Worm (Caenorhabditis elegans) whole organism, mixed stage, embryonic: ENCODE results near the gene F22H10.2.

ENCODE experiments used
- bed-3 ChIP-seq: fragments of 200-800 bp; sonication (Bioruptor generic); optimal IDR thresholded peaks from 3 replicates; lab custom pipeline; 2018; ENCODE audit warnings: mild to moderate bottlenecking, missing genetic modification characterization, moderate library complexity, missing compliant biosample characterization
- blmp-1 ChIP-seq: fragments of 150-350 bp; optimal IDR thresholded peaks from 2 replicates; lab custom pipeline; 2014; ENCODE audit warnings: missing biosample characterization, missing genetic modification characterization
- ceh-43 ChIP-seq: fragments of 200-800 bp; sonication (Bioruptor generic); optimal IDR thresholded peaks from 2 replicates; lab custom pipeline; 2018; ENCODE audit warnings: mild to moderate bottlenecking, missing genetic modification characterization, moderate library complexity, missing compliant biosample characterization
- cnd-1 ChIP-seq: fragments of 200-800 bp; sonication (Bioruptor generic); optimal IDR thresholded peaks from 2 replicates; lab custom pipeline; 2018; ENCODE audit warnings: mild to moderate bottlenecking, missing genetic modification characterization, missing compliant biosample characterization
- lsy-2 ChIP-seq: fragments of 150-350 bp; optimal IDR thresholded peaks from 2 replicates; lab custom pipeline; 2014; ENCODE audit warnings: missing biosample characterization, missing genetic modification characterization
- nhr-12 ChIP-seq: fragments of 150-350 bp; optimal IDR thresholded peaks from 2 replicates; lab custom pipeline; 2014; ENCODE audit warnings: missing biosample characterization, missing genetic modification characterization
- nhr-237 ChIP-seq: fragments of 150-350 bp; optimal IDR thresholded peaks from 2 replicates; lab custom pipeline; 2014; ENCODE audit warnings: missing biosample characterization, missing genetic modification characterization
- nhr-76 ChIP-seq: sonication (generic microtip); optimal IDR thresholded peaks from 2 replicates; lab custom pipeline; 2017; ENCODE audit warnings: missing biosample characterization, missing genetic modification characterization
- pha-4 ChIP-seq: fragments of 150-350 bp; optimal IDR thresholded peaks from 2 replicates; lab custom pipeline; 2018; ENCODE audit warnings: missing biosample characterization, missing genetic modification reagents, missing genetic modification characterization
- sptf-1 ChIP-seq: sonication (generic microtip); optimal IDR thresholded peaks from 2 replicates; lab custom pipeline; 2017; ENCODE audit warnings: mild to moderate bottlenecking, missing genetic modification characterization, moderate library complexity, missing compliant biosample characterization
- unc-120 ChIP-seq: sonication (generic microtip); optimal IDR thresholded peaks from 2 replicates; lab custom pipeline; 2017; ENCODE audit warnings: missing genetic modification characterization, missing compliant biosample characterization; ENCODE audit not compliant: poor library complexity, severe bottlenecking
- unc-39 ChIP-seq: fragments of 150-350 bp; optimal IDR thresholded peaks from 2 replicates; lab custom pipeline; 2014; ENCODE audit warnings: missing biosample characterization, missing genetic modification characterization
- ztf-11 ChIP-seq: fragments of 150-350 bp; optimal IDR thresholded peaks from 2 replicates; lab custom pipeline; 2014; ENCODE audit warnings: missing biosample characterization, missing genetic modification characterization

- TF ChIP-seq sptf-1 (tag; lab: Kevin White, UChicago), result no peak
- TF ChIP-seq blmp-1 (tag; lab: Kevin White, UChicago), result no peak
- TF ChIP-seq nhr-76, result no peak
- TF ChIP-seq ztf-11, result no peak
- no peak for TF ChIP-seq ceh-43 (GFP tag; lab: Kevin White, UChicago)
- TF ChIP-seq nhr-237, result no peak
- no peak for TF ChIP-seq pha-4 (tag; lab: Kevin White, UChicago)
- TF ChIP-seq unc-39 (tag; lab: Kevin White, UChicago), result no peak
- TF ChIP-seq lsy-2 (tag; lab: Kevin White, UChicago), result no peak
- no peak for TF ChIP-seq nhr-12
- no peak for TF ChIP-seq unc-120 (tag; lab: Kevin White, UChicago)
- no peak for TF ChIP-seq bed-3 (GFP tag; lab: Kevin White, UChicago)
- no peak for TF ChIP-seq cnd-1 (tag; lab: Kevin White, UChicago)
Observed at ce11 chrX:16691045-16691444, 11.7 kb downstream of the F22H10.2 start, which contains the start of gene F22H10.6.
